Fruit fly (Drosophila melanogaster): ENCODE measurements around the gene CG7099.
A peak's percentile ranks its signal among the peaks of the same experiment; 100 is the strongest.

CG7099 gene

DNA sequence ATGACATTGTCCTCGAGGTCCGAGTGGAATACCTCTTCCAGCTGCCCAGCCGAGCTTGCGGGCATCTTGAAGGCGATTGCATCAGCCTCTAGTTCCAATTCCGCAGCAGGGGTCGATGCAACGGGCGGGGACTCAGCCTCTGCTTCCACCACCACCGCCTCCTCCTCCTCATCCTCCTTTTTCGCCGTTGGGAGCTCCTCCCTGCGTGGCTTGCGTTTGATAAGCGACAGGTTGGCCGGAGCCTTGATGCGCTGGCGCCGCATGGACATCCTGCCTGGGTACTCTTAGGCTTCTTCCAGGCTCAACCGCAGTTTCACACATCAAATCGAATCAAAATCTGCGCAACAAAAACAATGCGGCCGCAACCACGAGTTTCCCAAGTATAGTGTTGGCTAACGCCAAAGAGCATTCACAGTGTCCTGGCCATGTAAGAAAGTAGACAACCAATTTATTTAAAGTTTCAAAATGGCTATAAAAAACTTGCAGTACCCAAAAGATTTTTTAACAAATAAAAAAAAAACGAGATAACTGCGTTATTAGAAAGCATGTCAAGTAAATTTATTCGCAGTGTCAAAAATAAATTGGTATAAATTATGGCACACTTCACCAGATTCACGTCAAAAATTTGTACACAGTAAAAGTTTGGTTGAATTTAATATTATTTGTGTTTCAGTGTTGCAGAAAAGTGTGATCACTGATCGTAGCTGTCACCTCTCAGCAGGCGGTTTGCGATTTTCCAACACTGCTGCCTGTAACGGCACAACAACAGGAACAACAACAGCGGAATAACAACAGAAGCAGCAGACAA is 13.7 kb upstream of the CG7099 start, which contains the start of the genes Bdp1 and CG6565 (continued):
- TF ChIP-seq pb (GFP tag; optimal IDR thresholded peaks at IDR 0.05) (peak; percentile 97), exex (tag; optimal IDR thresholded peaks at IDR 0.05) (peak; percentile 81), pzg (GFP tag; optimal IDR thresholded peaks at IDR 0.05) (peak; percentile 49), amos (GFP tag; IDR thresholded peaks at IDR 0.05; ENCODE audit: partially characterized antibody) (0 out of 2 replicates have a peak, but pooled peaks have one; percentile 10), fu2 (GFP tag; optimal IDR thresholded peaks at IDR 0.05) (peak; percentile 99), wek (GFP tag; optimal IDR thresholded peaks at IDR 0.05) (peak; percentile 68), phol (tag; optimal IDR thresholded peaks at IDR 0.05) (peak; percentile 98), grn (GFP tag; optimal IDR thresholded peaks at IDR 0.05) (no peak), CG4328 (GFP tag; optimal IDR thresholded peaks at IDR 0.05) (peak; percentile 96), CG13287 (GFP tag; IDR thresholded peaks at IDR 0.05; ENCODE audit: partially characterized antibody) (peak; percentile 44; the same call in 1 of the 2 replicates), CG10979 (tag; optimal IDR thresholded peaks at IDR 0.05) (peak; percentile 94), CG14965 (GFP tag; optimal IDR thresholded peaks at IDR 0.05; ENCODE audit: borderline replicate concordance) (peak; percentile 76), rib (GFP tag; IDR thresholded peaks at IDR 0.05) (peak; percentile 96), Lhr (GFP tag; optimal IDR thresholded peaks at IDR 0.05) (peak; percentile 93), CG17802 (tag; optimal IDR thresholded peaks at IDR 0.05) (peak; percentile 87), Bdp1 (GFP tag; optimal IDR thresholded peaks at IDR 0.05) (peak; percentile 96), BtbVII (GFP tag; optimal IDR thresholded peaks at IDR 0.05) (peak; percentile 93), NK7.1 (GFP tag; optimal IDR thresholded peaks at IDR 0.05) (peak; percentile 95), H15 (GFP tag; IDR thresholded peaks at IDR 0.05) (peak; percentile 93), CG16815 (GFP tag; optimal IDR thresholded peaks at IDR 0.05) (peak; percentile 99), jigr1 (GFP tag; IDR thresholded peaks at IDR 0.05) (peak; percentile 96), vfl (GFP tag; optimal IDR thresholded peaks at IDR 0.05) (peak; percentile 97), nau (GFP tag; optimal IDR thresholded peaks at IDR 0.05) (no peak), grau (tag; optimal IDR thresholded peaks at IDR 0.05) (peak; percentile 95), CG34422 (GFP tag; IDR thresholded peaks at IDR 0.05) (peak; percentile 96), ap (GFP tag; IDR thresholded peaks at IDR 0.05) (peak; percentile 87), tap (tag; optimal IDR thresholded peaks at IDR 0.05) (peak; percentile 75), prd (optimal IDR thresholded peaks at IDR 0.05) (no peak), prd (GFP tag; IDR thresholded peaks at IDR 0.05) (peak; percentile 98), CG6854 (GFP tag; optimal IDR thresholded peaks at IDR 0.05) (peak; percentile 88), CG17328 (GFP tag; IDR thresholded peaks at IDR 0.05) (peak; percentile 90), TFAM (GFP tag; optimal IDR thresholded peaks at IDR 0.05) (peak; percentile 75), CG15601 (tag; optimal IDR thresholded peaks at IDR 0.05) (peak; percentile 93), Antp (GFP tag; optimal IDR thresholded peaks at IDR 0.05) (peak; percentile 98), CG10959 (GFP tag; IDR thresholded peaks at IDR 0.05) (peak; percentile 90), bigmax (GFP tag; optimal IDR thresholded peaks at IDR 0.05) (peak; percentile 19), CG11085 (GFP tag; IDR thresholded peaks at IDR 0.05) (peak; percentile 93), lab (GFP tag; optimal IDR thresholded peaks at IDR 0.05) (peak; percentile 97), CG14014 (GFP tag; IDR thresholded peaks at IDR 0.05) (peak; percentile 95), ind (GFP tag; optimal IDR thresholded peaks at IDR 0.05) (peak; percentile 98), CG12942 (GFP tag; optimal IDR thresholded peaks at IDR 0.05) (peak; percentile 98), kay (GFP tag; optimal IDR thresholded peaks at IDR 0.05) (peak; percentile 95), CG1832 (GFP tag; optimal IDR thresholded peaks at IDR 0.05) (no peak), CG34224 (GFP tag; IDR thresholded peaks at IDR 0.05; ENCODE audit: partially characterized antibody) (no peak), CG4820 (GFP tag; optimal IDR thresholded peaks at IDR 0.05) (peak; percentile 97), gce (GFP tag; IDR thresholded peaks at IDR 0.05) (peak; percentile 76), pnt (GFP tag; optimal IDR thresholded peaks at IDR 0.05) (peak; percentile 99), CG15514 (GFP tag; optimal IDR thresholded peaks at IDR 0.05) (peak; percentile 89), Ets65A (GFP tag) (peak; percentile 100)

All from whole organism, embryonic.